Worm (Caenorhabditis elegans): ENCODE data around the gene F13D11.3.
A peak's percentile ranks its signal among the peaks of the same experiment; 100 is the strongest.

DNA sequence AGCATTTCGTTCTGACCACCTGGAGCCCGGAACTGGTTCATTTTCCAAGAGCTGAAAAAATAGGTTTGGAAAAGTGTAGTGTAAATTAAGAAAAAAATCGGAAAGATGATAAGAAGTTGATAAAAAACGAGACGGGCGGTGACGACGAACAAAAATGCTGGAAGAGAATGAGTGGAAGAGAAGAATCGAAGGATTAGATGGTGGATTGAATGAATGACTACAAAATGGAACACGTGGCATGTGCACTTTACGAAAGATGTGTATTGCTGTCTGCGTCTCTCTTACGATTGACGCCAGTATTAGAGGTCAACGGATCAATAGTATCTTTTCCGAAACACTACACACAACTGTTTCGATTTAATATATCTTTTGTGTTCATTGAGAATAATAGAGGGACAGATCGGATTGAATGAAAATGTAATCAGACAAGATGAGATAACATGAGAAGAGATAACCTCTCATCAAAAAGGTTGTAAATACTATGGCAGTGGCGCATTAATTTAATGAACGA is 25.0 kb downstream of the F13D11.3 start, which contains the start of gene sft-4:
- TF ChIP-seq elt-1 (tag; optimal IDR thresholded peaks at IDR 0.05; ENCODE audit: borderline replicate concordance, insufficient read depth) (peak; percentile 56), lin-13 (tag; optimal IDR thresholded peaks at IDR 0.05) (no peak), nhr-12 (tag; optimal IDR thresholded peaks at IDR 0.05) (no peak), elt-3 (tag; optimal IDR thresholded peaks at IDR 0.05) (no peak)
